Fruit fly (Drosophila melanogaster) whole organism, wandering third instar larva: ENCODE data around the gene TAF1B.

ENCODE experiments used
- Abd-B ChIP-seq: fragments of >200 bp; optimal IDR thresholded peaks from 2 replicates; lab custom pipeline; 2017; ENCODE audit warnings: missing biosample characterization, missing genetic modification characterization
- CG9705 ChIP-seq: fragments of 200-800 bp; sonication (Bioruptor generic); optimal IDR thresholded peaks from 2 replicates; lab custom pipeline; 2018; ENCODE audit warnings: missing biosample characterization, mild to moderate bottlenecking, missing genetic modification characterization
- CrebA ChIP-seq: fragments of 200-800 bp; sonication (Bioruptor generic); optimal IDR thresholded peaks from 2 replicates; lab custom pipeline; 2016; ENCODE audit warnings: missing biosample characterization, mild to moderate bottlenecking, missing genetic modification characterization, borderline replicate concordance
- Dif ChIP-seq: fragments of 200-275, 200-300 bp; sonication (Bioruptor generic); optimal IDR thresholded peaks from 2 replicates; lab custom pipeline; 2018; ENCODE audit warnings: missing biosample characterization, missing genetic modification characterization; ENCODE audit not compliant: partially characterized antibody
- GATAd ChIP-seq: sonication (Bioruptor generic); optimal IDR thresholded peaks from 2 replicates; lab custom pipeline; 2016; ENCODE audit warnings: missing biosample characterization, missing genetic modification characterization
- HLH106 ChIP-seq: fragments of 200-800 bp; optimal IDR thresholded peaks from 3 replicates; lab custom pipeline; 2019; ENCODE audit warnings: missing biosample characterization, mild to moderate bottlenecking, missing genetic modification characterization, moderate library complexity
- Hnf4 ChIP-seq: fragments of 200-800 bp; sonication (Bioruptor generic); optimal IDR thresholded peaks from 2 replicates; lab custom pipeline; 2016; ENCODE audit warnings: missing biosample characterization, mild to moderate bottlenecking, missing genetic modification characterization
- Hr83 ChIP-seq: fragments of 200-300 bp; sonication (Bioruptor generic); optimal IDR thresholded peaks from 2 replicates; lab custom pipeline; 2016; ENCODE audit warnings: missing biosample characterization, mild to moderate bottlenecking, missing genetic modification characterization, moderate library complexity; ENCODE audit not compliant: poor library complexity, severe bottlenecking
- Jra ChIP-seq: sonication (Bioruptor generic); optimal IDR thresholded peaks from 2 replicates; lab custom pipeline; 2016; ENCODE audit warnings: missing biosample characterization, missing genetic modification characterization
- Myc ChIP-seq: fragments of >200 bp; optimal IDR thresholded peaks from 2 replicates; lab custom pipeline; 2017
- N ChIP-seq: fragments of >200 bp; optimal IDR thresholded peaks from 2 replicates; lab custom pipeline; 2018; ENCODE audit warnings: missing biosample characterization, missing external identifiers, missing genetic modification characterization
- OdsH ChIP-seq: fragments of 200-800 bp; sonication (Bioruptor generic); optimal IDR thresholded peaks from 2 replicates; lab custom pipeline; 2016; ENCODE audit warnings: missing biosample characterization, mild to moderate bottlenecking, missing genetic modification characterization
- Rel ChIP-seq, 2 experiments: fragments of 200-800 bp; sonication (Bioruptor generic) in 1 of 2; optimal IDR thresholded peaks; 2 replicates in 1 of 2; 3 replicates in 1 of 2; lab custom pipeline; 2016 to 2019; ENCODE audit warnings: mild to moderate bottlenecking in 2 of 2, missing biosample characterization in 2 of 2, missing genetic modification characterization in 2 of 2, moderate library complexity in 1 of 2
- Sp1 ChIP-seq: fragments of 200-800 bp; sonication (Bioruptor generic); optimal IDR thresholded peaks from 3 replicates; lab custom pipeline; 2019; ENCODE audit warnings: missing biosample characterization, mild to moderate bottlenecking, missing genetic modification characterization, moderate library complexity
- Vsx2 ChIP-seq: fragments of 200-300, 225-300 bp; sonication (Bioruptor generic); optimal IDR thresholded peaks from 2 replicates; lab custom pipeline; 2018; ENCODE audit warnings: missing biosample characterization, missing genetic modification characterization; ENCODE audit not compliant: partially characterized antibody
- br ChIP-seq: fragments of 200-800 bp; sonication (Bioruptor generic); optimal IDR thresholded peaks from 2 replicates; lab custom pipeline; 2016; ENCODE audit warnings: missing biosample characterization, missing genetic modification characterization
- brk ChIP-seq: fragments of 200-800 bp; sonication (Bioruptor generic); optimal IDR thresholded peaks from 2 replicates; lab custom pipeline; 2016; ENCODE audit warnings: missing biosample characterization, mild to moderate bottlenecking, missing genetic modification characterization
- dl ChIP-seq, 2 experiments: fragments of 175-275, 200-275 bp in 1 of 2; fragments of 200-275 bp in 1 of 2; sonication (Bioruptor generic); optimal IDR thresholded peaks; lab custom pipeline; 2018; ENCODE audit warnings: mild to moderate bottlenecking in 2 of 2, missing biosample characterization in 2 of 2, missing genetic modification characterization in 2 of 2, moderate library complexity in 2 of 2; ENCODE audit not compliant: partially characterized antibody in 2 of 2, insufficient read depth in 1 of 2
- dmrt93B ChIP-seq: fragments of 200-800 bp; sonication (Bioruptor generic); optimal IDR thresholded peaks from 2 replicates; lab custom pipeline; 2018; ENCODE audit warnings: missing biosample characterization, mild to moderate bottlenecking, missing genetic modification characterization
- dsf ChIP-seq: sonication (Bioruptor generic); optimal IDR thresholded peaks from 2 replicates; lab custom pipeline; 2016; ENCODE audit warnings: missing biosample characterization, missing genetic modification characterization, borderline replicate concordance
- ey ChIP-seq: fragments of 200-800 bp; sonication (Bioruptor generic); optimal IDR thresholded peaks from 2 replicates; lab custom pipeline; 2016; ENCODE audit warnings: missing biosample characterization, missing genetic modification characterization
- foxo ChIP-seq, 2 experiments: fragments of 200-800 bp; sonication (Bioruptor generic); optimal IDR thresholded peaks; 2 replicates in 1 of 2; 3 replicates in 1 of 2; lab custom pipeline; 2016 to 2017; ENCODE audit warnings: missing biosample characterization in 2 of 2, missing genetic modification characterization in 2 of 2
- fru ChIP-seq: fragments of 200-800 bp; sonication (Bioruptor generic); optimal IDR thresholded peaks from 3 replicates; lab custom pipeline; 2016; ENCODE audit warnings: missing biosample characterization, mild to moderate bottlenecking, missing genetic modification characterization
- h ChIP-seq: fragments of 200-800 bp; sonication (Bioruptor generic); optimal IDR thresholded peaks from 3 replicates; lab custom pipeline; 2016; ENCODE audit warnings: missing biosample characterization, mild to moderate bottlenecking, missing genetic modification characterization
- jim ChIP-seq: fragments of 175-275, 200-325 bp; sonication (Bioruptor generic); optimal IDR thresholded peaks from 2 replicates; lab custom pipeline; 2016; ENCODE audit warnings: missing biosample characterization, mild to moderate bottlenecking, missing genetic modification characterization
- pan ChIP-seq: fragments of >200 bp; optimal IDR thresholded peaks from 2 replicates; lab custom pipeline; 2017
- psq ChIP-seq: fragments of 200-800 bp; sonication (Bioruptor generic); optimal IDR thresholded peaks from 3 replicates; lab custom pipeline; 2017; ENCODE audit warnings: missing biosample characterization, mild to moderate bottlenecking, missing genetic modification characterization, moderate library complexity
- rgr ChIP-seq: fragments of 200-800 bp; sonication (Bioruptor generic); optimal IDR thresholded peaks from 3 replicates; lab custom pipeline; 2016; ENCODE audit warnings: missing biosample characterization, mild to moderate bottlenecking, missing genetic modification characterization
- sage ChIP-seq: fragments of 200-800 bp; sonication (Bioruptor generic); optimal IDR thresholded peaks from 2 replicates; lab custom pipeline; 2016; ENCODE audit warnings: missing biosample characterization, mild to moderate bottlenecking, missing genetic modification characterization
- sv ChIP-seq: fragments of 200-800 bp; sonication (Bioruptor generic); optimal IDR thresholded peaks from 3 replicates; lab custom pipeline; 2016; ENCODE audit warnings: missing biosample characterization, missing genetic modification characterization
- tai ChIP-seq: sonication (Bioruptor generic); optimal IDR thresholded peaks from 2 replicates; lab custom pipeline; 2016; ENCODE audit warnings: missing biosample characterization, missing genetic modification characterization
- usp ChIP-seq: fragments of >200 bp; optimal IDR thresholded peaks from 2 replicates; lab custom pipeline; 2017; ENCODE audit warnings: missing biosample characterization, missing genetic modification characterization

Gene TAF1B

dm6 chr3R:10109938-10110337, 34.0 kb downstream of the TAF1B start, which contains the start of gene Fmr1:
Gene Fmr1 (minus strand): TSS chr3R:10110121.
- TF ChIP-seq pan (lab: Kevin White, UChicago): no peak
- TF ChIP-seq fru (GFP tag; lab: Kevin White, UChicago): peak; percentile 59
- peak; percentile 26 for TF ChIP-seq ey (GFP tag; lab: Kevin White, UChicago)
- peak; percentile 97 for TF ChIP-seq psq (GFP tag; lab: Kevin White, UChicago)
- TF ChIP-seq OdsH (GFP tag; lab: Kevin White, UChicago): peak; percentile 11
- TF ChIP-seq rgr (GFP tag; lab: Kevin White, UChicago): peak; percentile 29
- TF ChIP-seq CG9705 (GFP tag; lab: Kevin White, UChicago): peak; percentile 31
- TF ChIP-seq CrebA (GFP tag; lab: Kevin White, UChicago): no peak
- peak; percentile 60 for TF ChIP-seq h
- peak; percentile 77 for TF ChIP-seq GATAd (GFP tag; lab: Kevin White, UChicago)
- peak; percentile 37 for TF ChIP-seq Myc
- TF ChIP-seq foxo (GFP tag; optimal IDR thresholded peaks at IDR 0.05; lab: Kevin White, UChicago): peak in 1 of 2 experiments; percentile 57
- peak; percentile 50 for TF ChIP-seq HLH106 (tag; lab: Kevin White, UChicago)
- TF ChIP-seq Hnf4: no peak
- no peak for TF ChIP-seq dl (GFP tag; optimal IDR thresholded peaks at IDR 0.05; lab: Kevin White, UChicago; ENCODE audit: insufficient read depth in 1 of 2, partially characterized antibody in 2 of 2)
- peak; percentile 40 for TF ChIP-seq br (GFP tag; lab: Kevin White, UChicago)
- TF ChIP-seq jim (GFP tag; lab: Kevin White, UChicago): no peak
- no peak for TF ChIP-seq dmrt93B (GFP tag; lab: Kevin White, UChicago)
- no peak for TF ChIP-seq Rel (GFP tag; optimal IDR thresholded peaks at IDR 0.05; lab: Kevin White, UChicago)
- peak; percentile 12 for TF ChIP-seq Rel (tag; optimal IDR thresholded peaks at IDR 0.05; lab: Kevin White, UChicago)

DNA sequence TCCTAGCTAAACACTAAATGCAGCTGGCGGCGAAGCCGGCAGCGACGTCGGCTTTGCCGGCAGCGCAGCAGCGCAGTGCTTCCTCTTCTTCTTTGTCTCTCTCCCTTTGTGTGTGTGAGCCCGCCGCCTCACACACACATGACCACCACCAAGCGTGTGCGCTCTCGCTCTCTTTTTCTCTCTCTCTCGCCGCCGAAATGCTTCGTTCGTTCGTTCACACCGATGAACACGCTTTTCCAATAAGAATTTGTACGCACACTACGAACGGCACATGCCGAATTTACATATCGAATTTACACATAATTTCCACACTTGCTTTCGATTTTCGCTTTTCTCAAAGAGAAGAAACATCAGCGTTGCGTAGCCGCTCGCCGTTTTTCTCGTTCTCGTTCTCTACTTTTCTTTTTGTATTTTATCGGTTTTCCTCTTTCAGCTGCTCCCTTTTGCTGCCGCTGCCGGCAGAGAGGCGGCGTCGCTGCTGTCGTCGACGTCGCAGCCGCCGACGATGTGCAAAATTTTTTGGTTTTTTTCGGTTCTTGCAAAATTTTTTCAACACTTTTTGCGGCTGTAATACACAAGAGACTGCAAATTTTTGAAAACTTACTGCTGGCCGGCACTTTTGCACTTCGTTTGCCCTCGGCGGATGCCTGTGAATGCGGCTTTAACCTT, 34.6 kb downstream of the TAF1B start:
- TF ChIP-seq OdsH (GFP tag; lab: Kevin White, UChicago): no peak
- no peak for TF ChIP-seq h
- TF ChIP-seq N (GFP tag; lab: Kevin White, UChicago): peak; percentile 80
- no peak for TF ChIP-seq Hr83 (GFP tag; lab: Kevin White, UChicago)
- TF ChIP-seq jim (GFP tag; lab: Kevin White, UChicago): no peak
- TF ChIP-seq sage (GFP tag; lab: Kevin White, UChicago): no peak
- TF ChIP-seq foxo (GFP tag; optimal IDR thresholded peaks at IDR 0.05; lab: Kevin White, UChicago): no peak
- TF ChIP-seq dl (GFP tag; optimal IDR thresholded peaks at IDR 0.05; lab: Kevin White, UChicago; ENCODE audit: insufficient read depth in 1 of 2, partially characterized antibody in 2 of 2): peak in 1 of 2 experiments; percentile 79
- peak; percentile 91 for TF ChIP-seq Dif
- no peak for TF ChIP-seq dsf
- no peak for TF ChIP-seq usp (GFP tag; lab: Kevin White, UChicago)
- TF ChIP-seq psq (GFP tag; lab: Kevin White, UChicago): no peak
- TF ChIP-seq fru (GFP tag; lab: Kevin White, UChicago): no peak

dm6 chr3R:10108289-10108928, 35.6 kb downstream of the TAF1B start:
- no peak for TF ChIP-seq Vsx2
- peak; percentile 58 for TF ChIP-seq N (GFP tag; lab: Kevin White, UChicago)

DNA sequence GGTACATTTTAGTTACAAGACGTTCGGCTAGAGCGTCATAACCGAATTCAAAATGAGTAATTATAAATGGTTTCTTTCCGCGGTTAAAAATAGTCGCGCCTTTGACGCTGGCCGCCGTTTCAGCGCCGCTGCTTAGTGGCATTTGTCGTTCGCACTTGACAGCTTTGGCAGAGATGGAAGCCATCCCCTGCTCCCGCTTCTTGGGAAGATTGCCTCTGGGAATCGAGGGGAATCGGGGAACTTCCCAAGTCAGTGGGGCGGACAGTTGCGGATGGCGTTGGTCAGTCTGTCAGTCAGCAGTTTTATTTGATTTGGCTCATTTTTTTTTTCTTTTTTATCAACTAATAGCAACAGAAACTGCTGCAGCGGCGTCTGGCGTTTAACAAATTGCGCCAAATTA, 37.2 kb downstream of the TAF1B start:
- TF ChIP-seq brk (GFP tag; lab: Kevin White, UChicago) (no peak), sv (GFP tag; lab: Kevin White, UChicago) (no peak), CG9705 (GFP tag; lab: Kevin White, UChicago) (no peak), dmrt93B (GFP tag; lab: Kevin White, UChicago) (no peak), Sp1 (no peak), fru (GFP tag; lab: Kevin White, UChicago) (no peak), CrebA (GFP tag; lab: Kevin White, UChicago) (no peak), tai (GFP tag; lab: Kevin White, UChicago) (no peak), h (no peak), GATAd (GFP tag; lab: Kevin White, UChicago) (no peak), dl (GFP tag; optimal IDR thresholded peaks at IDR 0.05; lab: Kevin White, UChicago; ENCODE audit: insufficient read depth in 1 of 2, partially characterized antibody in 2 of 2) (no peak), jim (GFP tag; lab: Kevin White, UChicago) (no peak), Rel (GFP tag; optimal IDR thresholded peaks at IDR 0.05; lab: Kevin White, UChicago) (no peak), Rel (tag; optimal IDR thresholded peaks at IDR 0.05; lab: Kevin White, UChicago) (no peak), Vsx2 (no peak), Hnf4 (no peak), pan (lab: Kevin White, UChicago) (no peak), Jra (GFP tag; lab: Kevin White, UChicago) (no peak), Abd-B (GFP tag; lab: Kevin White, UChicago) (no peak), Hr83 (GFP tag; lab: Kevin White, UChicago) (no peak), dsf (no peak)
